Worm (Caenorhabditis elegans) whole organism, late embryonic: ENCODE results near the gene F41G4.13.
A peak's percentile ranks its signal among the peaks of the same experiment; 100 is the strongest.

Experiments used
- C08G9.2 ChIP-seq: sonication (generic microtip); optimal IDR thresholded peaks from 2 replicates; lab custom pipeline; 2016; ENCODE audit warnings: mild to moderate bottlenecking, missing genetic modification characterization, moderate library complexity, missing compliant biosample characterization
- C38D4.7 ChIP-seq: fragments of 200-800 bp; sonication (Bioruptor generic); optimal IDR thresholded peaks from 2 replicates; lab custom pipeline; 2018; ENCODE audit warnings: mild to moderate bottlenecking, missing genetic modification characterization, moderate library complexity, missing compliant biosample characterization
- F13H6.1 ChIP-seq: sonication (generic microtip); optimal IDR thresholded peaks from 2 replicates; lab custom pipeline; 2016; ENCODE audit warnings: missing genetic modification characterization, missing compliant biosample characterization
- K02D7.2 ChIP-seq: sonication (generic microtip); optimal IDR thresholded peaks from 2 replicates; lab custom pipeline; 2017; ENCODE audit warnings: mild to moderate bottlenecking, missing genetic modification characterization, missing compliant biosample characterization
- T23F11.4 ChIP-seq: fragments of 200-800 bp; sonication (Bioruptor generic); optimal IDR thresholded peaks from 2 replicates; lab custom pipeline; 2018; ENCODE audit warnings: mild to moderate bottlenecking, missing genetic modification characterization, missing compliant biosample characterization
- ahr-1 ChIP-seq: sonication (generic microtip); optimal IDR thresholded peaks from 2 replicates; lab custom pipeline; 2016; ENCODE audit warnings: missing genetic modification characterization, missing compliant biosample characterization
- ceh-30 ChIP-seq: fragments of 150-350 bp; optimal IDR thresholded peaks from 2 replicates; lab custom pipeline; 2014; ENCODE audit warnings: missing biosample characterization, missing genetic modification characterization
- ceh-31 ChIP-seq: sonication (generic microtip); optimal IDR thresholded peaks from 2 replicates; lab custom pipeline; 2016; ENCODE audit warnings: missing genetic modification characterization, missing compliant biosample characterization
- ceh-6 ChIP-seq: fragments of 200-800 bp; sonication (Bioruptor generic); optimal IDR thresholded peaks from 2 replicates; lab custom pipeline; 2018; ENCODE audit warnings: mild to moderate bottlenecking, missing genetic modification characterization, missing compliant biosample characterization
- dmd-4 ChIP-seq: sonication (generic microtip); optimal IDR thresholded peaks from 2 replicates; lab custom pipeline; 2016; ENCODE audit warnings: borderline replicate concordance, missing genetic modification characterization, missing compliant biosample characterization
- elt-2 ChIP-seq: sonication (generic microtip); optimal IDR thresholded peaks from 2 replicates; lab custom pipeline; 2016; ENCODE audit warnings: missing genetic modification reagents, missing genetic modification characterization, missing compliant biosample characterization
- eyg-1 ChIP-seq: sonication (generic microtip); optimal IDR thresholded peaks from 2 replicates; lab custom pipeline; 2016; ENCODE audit warnings: missing genotype, missing genetic modification characterization, missing compliant biosample characterization
- fax-1 ChIP-seq: sonication (generic microtip); optimal IDR thresholded peaks from 2 replicates; lab custom pipeline; 2016; ENCODE audit warnings: missing genotype, missing genetic modification characterization, missing compliant biosample characterization
- fkh-10 ChIP-seq: fragments of 150-350 bp; optimal IDR thresholded peaks from 2 replicates; lab custom pipeline; 2014; ENCODE audit warnings: missing biosample characterization, missing genetic modification reagents, missing genetic modification characterization
- hlh-15 ChIP-seq: sonication (generic microtip); optimal IDR thresholded peaks from 2 replicates; lab custom pipeline; 2016; ENCODE audit warnings: missing genetic modification characterization, missing compliant biosample characterization
- hlh-30 ChIP-seq: sonication (generic microtip); optimal IDR thresholded peaks from 2 replicates; lab custom pipeline; 2017; ENCODE audit warnings: antibody characterized with exemption, missing genetic modification characterization, missing compliant biosample characterization; ENCODE audit not compliant: insufficient read depth
- hlh-6 ChIP-seq: sonication (generic microtip); optimal IDR thresholded peaks from 2 replicates; lab custom pipeline; 2016; ENCODE audit warnings: missing genotype, missing genetic modification characterization, missing compliant biosample characterization
- lin-11 ChIP-seq: fragments of 200-800 bp; sonication (Bioruptor generic); optimal IDR thresholded peaks from 2 replicates; lab custom pipeline; 2018; ENCODE audit warnings: mild to moderate bottlenecking, missing genetic modification characterization, missing compliant biosample characterization
- madf-2 ChIP-seq: sonication (generic microtip); optimal IDR thresholded peaks from 2 replicates; lab custom pipeline; 2017; ENCODE audit warnings: missing genetic modification characterization, missing compliant biosample characterization
- odd-2 ChIP-seq: sonication (generic microtip); optimal IDR thresholded peaks from 2 replicates; lab custom pipeline; 2017; ENCODE audit warnings: antibody characterized with exemption, mild to moderate bottlenecking, missing genetic modification characterization, missing compliant biosample characterization
- pat-9 ChIP-seq: fragments of 200-800 bp; sonication (Bioruptor generic); optimal IDR thresholded peaks from 2 replicates; lab custom pipeline; 2018; ENCODE audit warnings: mild to moderate bottlenecking, missing genetic modification characterization, moderate library complexity, missing compliant biosample characterization
- pha-4 ChIP-seq: fragments of 150-350 bp; optimal IDR thresholded peaks from 2 replicates; lab custom pipeline; 2018; ENCODE audit warnings: missing biosample characterization, missing genetic modification reagents, missing genetic modification characterization
- ref-2 ChIP-seq: sonication (generic microtip); optimal IDR thresholded peaks from 2 replicates; lab custom pipeline; 2016; ENCODE audit warnings: missing genetic modification characterization, missing compliant biosample characterization
- rnt-1 ChIP-seq: sonication (generic microtip); optimal IDR thresholded peaks from 2 replicates; lab custom pipeline; 2016; ENCODE audit warnings: missing genetic modification characterization, missing compliant biosample characterization
- syd-9 ChIP-seq: sonication (generic microtip); optimal IDR thresholded peaks from 2 replicates; lab custom pipeline; 2016; ENCODE audit warnings: mild to moderate bottlenecking, missing genetic modification characterization, moderate library complexity, missing compliant biosample characterization
- tbx-2 ChIP-seq: sonication (generic microtip); optimal IDR thresholded peaks from 2 replicates; lab custom pipeline; 2016; ENCODE audit warnings: missing genetic modification characterization, missing compliant biosample characterization
- unc-3 ChIP-seq, 2 experiments: fragments of 200-800 bp in 1 of 2; sonication (Bioruptor generic) in 1 of 2; sonication (generic microtip) in 1 of 2; conservative IDR thresholded peaks in 1 of 2; optimal IDR thresholded peaks in 1 of 2; 2 replicates each; pipeline versions ENCODE4 v1.3.6 to Lab custom; 2016 to 2022; ENCODE audit warnings: missing compliant biosample characterization in 2 of 2, missing genetic modification characterization in 2 of 2, missing genetic modification reagents in 1 of 2
- unc-42 ChIP-seq: sonication (generic microtip); optimal IDR thresholded peaks from 2 replicates; lab custom pipeline; 2016; ENCODE audit warnings: missing genotype, missing genetic modification characterization, missing compliant biosample characterization
- unc-86 ChIP-seq: sonication (generic microtip); optimal IDR thresholded peaks from 2 replicates; lab custom pipeline; 2016; ENCODE audit warnings: missing genetic modification characterization, missing compliant biosample characterization
- ztf-16 ChIP-seq: sonication (generic microtip); optimal IDR thresholded peaks from 2 replicates; lab custom pipeline; 2017; ENCODE audit warnings: missing genetic modification characterization, missing compliant biosample characterization

Gene F41G4.13

DNA sequence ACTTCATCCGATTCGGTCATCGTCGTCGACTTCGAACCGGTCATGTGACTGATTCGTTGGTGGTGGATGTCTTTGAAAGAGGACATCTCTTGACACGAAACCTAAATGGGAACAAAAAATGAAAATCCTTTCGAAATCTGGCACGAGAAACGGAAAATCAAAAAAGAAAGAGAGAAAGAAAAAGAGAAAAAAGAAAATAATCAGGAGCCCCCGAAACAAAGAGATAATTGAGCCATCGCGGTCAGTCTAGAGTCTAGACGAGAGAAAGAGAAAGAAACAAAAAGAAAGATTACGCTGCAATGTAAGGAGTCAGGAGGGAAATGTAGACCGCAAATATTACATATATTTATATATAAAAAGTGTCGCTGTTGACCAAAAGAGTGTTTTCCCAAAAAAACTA is 34.3 kb upstream of the F41G4.13 start, which contains the start of gene aakg-2:
Gene aakg-2 (minus strand): TSS at position 101 of the 400 bp plus-strand sequence.
- TF ChIP-seq F13H6.1 (tag; lab: Kevin White, UChicago) (no peak), ztf-16 (no peak), odd-2 (tag; lab: Kevin White, UChicago) (no peak)
- TF ChIP-seq, all 69 proteins: peak for 0

ce11 chrX:16865675-16866074 is 31.1 kb upstream of the F41G4.13 start:
- no peak for TF ChIP-seq syd-9 (tag; lab: Kevin White, UChicago)
- TF ChIP-seq dmd-4 (tag; lab: Kevin White, UChicago): no peak
- TF ChIP-seq odd-2 (tag; lab: Kevin White, UChicago): no peak
- TF ChIP-seq lin-11 (tag; lab: Kevin White, UChicago): no peak
- no peak for TF ChIP-seq pha-4 (tag; lab: Kevin White, UChicago)
- TF ChIP-seq ceh-31 (tag; lab: Kevin White, UChicago): no peak
- no peak for TF ChIP-seq rnt-1 (tag; lab: Kevin White, UChicago)
- no peak for TF ChIP-seq madf-2 (tag; lab: Kevin White, UChicago)
- TF ChIP-seq T23F11.4 (GFP tag; lab: Kevin White, UChicago): no peak
- no peak for TF ChIP-seq hlh-15
- TF ChIP-seq fax-1 (tag; lab: Kevin White, UChicago): no peak

DNA sequence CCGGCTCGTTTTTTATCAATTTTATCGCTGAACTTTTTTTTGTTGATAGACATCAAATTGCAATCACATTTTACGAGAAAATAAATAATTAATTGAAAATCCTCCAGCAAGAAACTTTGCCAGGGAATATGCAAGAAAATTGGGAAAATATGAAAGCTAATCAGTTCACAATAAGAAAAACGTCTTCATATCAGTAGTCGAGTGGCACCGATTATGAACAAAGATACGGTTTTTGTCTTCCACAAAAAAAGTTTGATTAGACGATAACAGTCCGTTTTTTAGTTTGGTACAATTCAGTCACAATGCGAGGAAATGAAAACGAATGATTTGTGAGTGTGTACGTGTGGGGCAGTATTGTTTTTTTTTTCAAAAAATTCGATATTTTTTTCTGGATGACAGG is 30.4 kb upstream of the F41G4.13 start:
- TF ChIP-seq elt-2 (tag; lab: Kevin White, UChicago) (peak; percentile 67), fkh-10 (no peak), ahr-1 (tag; lab: Kevin White, UChicago) (no peak), hlh-30 (tag; lab: Kevin White, UChicago) (no peak)

ce11 chrX:16863320-16863719 is 28.7 kb upstream of the F41G4.13 start:
- no peak for TF ChIP-seq K02D7.2 (tag; lab: Kevin White, UChicago)
- TF ChIP-seq C38D4.7 (GFP tag; lab: Kevin White, UChicago): no peak
- no peak for TF ChIP-seq eyg-1
- TF ChIP-seq T23F11.4 (GFP tag; lab: Kevin White, UChicago): no peak
- TF ChIP-seq syd-9 (tag; lab: Kevin White, UChicago): no peak
- TF ChIP-seq C08G9.2: no peak
- no peak for TF ChIP-seq ztf-16
- no peak for TF ChIP-seq tbx-2
- TF ChIP-seq hlh-30 (tag; lab: Kevin White, UChicago): no peak
- no peak for TF ChIP-seq unc-42 (tag; lab: Kevin White, UChicago)
- no peak for TF ChIP-seq ceh-30
- no peak for TF ChIP-seq ceh-6 (GFP tag; lab: Kevin White, UChicago)

- TF ChIP-seq pha-4 (tag; lab: Kevin White, UChicago) (no peak), hlh-15 (no peak), ref-2 (no peak), unc-3 (GFP tag; conservative IDR thresholded peaks at IDR 0.05; lab: Robert Waterston, UW) (no peak), unc-3 (tag; optimal IDR thresholded peaks at IDR 0.05; lab: Kevin White, UChicago) (no peak), elt-2 (tag; lab: Kevin White, UChicago) (peak; percentile 60)
Measured at ce11 chrX:16859956-16860446, 25.4 kb upstream of the F41G4.13 start, which contains the start of gene T20F7.3. T20F7.3 (plus strand) TSS chrX:16860396.

- TF ChIP-seq hlh-6 (tag; lab: Kevin White, UChicago) (no peak), T23F11.4 (GFP tag; lab: Kevin White, UChicago) (no peak), fax-1 (tag; lab: Kevin White, UChicago) (no peak), pat-9 (no peak), unc-3 (GFP tag; conservative IDR thresholded peaks at IDR 0.05; lab: Robert Waterston, UW) (no peak), unc-3 (tag; optimal IDR thresholded peaks at IDR 0.05; lab: Kevin White, UChicago) (no peak), unc-86 (no peak), tbx-2 (no peak), eyg-1 (no peak), elt-2 (tag; lab: Kevin White, UChicago) (no peak)
Measured at ce11 chrX:16844924-16845323, 10.3 kb upstream of the F41G4.13 start, which contains the start of gene F41G4.8. F41G4.8 (minus strand) TSS chrX:16845024.
